Fruit fly (Drosophila melanogaster): ENCODE data around the gene brat.

brat gene

DNA sequence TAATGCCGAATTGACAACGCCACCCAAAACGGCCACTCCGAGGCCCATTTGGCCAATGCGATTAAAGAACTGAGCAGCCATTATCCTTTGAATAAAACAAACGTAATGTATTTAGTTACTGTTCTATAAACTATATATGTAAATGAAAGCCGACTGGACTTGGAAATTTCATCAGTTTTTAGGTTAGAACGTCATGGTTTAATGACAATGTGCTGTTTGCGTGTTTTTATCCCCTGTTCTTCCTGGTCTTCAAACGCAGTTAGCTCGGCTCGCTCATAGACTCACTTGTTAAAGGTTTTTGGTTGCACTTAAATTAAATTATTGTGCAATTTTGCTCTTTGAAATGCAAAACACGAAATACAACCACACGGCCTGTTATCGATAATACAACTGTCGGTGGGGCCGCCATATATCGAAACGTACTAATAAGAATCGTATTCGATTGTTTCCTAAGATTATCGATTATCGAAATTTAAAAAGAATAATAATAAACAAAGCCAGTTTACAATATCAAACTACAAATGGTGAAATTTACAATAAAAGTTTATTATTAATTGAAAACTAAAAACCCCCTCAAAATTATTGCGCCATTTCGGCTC lies 10.0 kb upstream of the brat start, which contains the start of gene Phb1:
Gene Phb1, minus strand, starts transcription at position 398 of the 599 bp plus-strand sequence.
- TF ChIP-seq Ets98B (GFP tag; IDR thresholded peaks at IDR 0.05) (no peak), CG14655 (GFP tag; optimal IDR thresholded peaks at IDR 0.05) (no peak), CG32121 (GFP tag; IDR thresholded peaks at IDR 0.05) (no peak), CG12605 (GFP tag; IDR thresholded peaks at IDR 0.05) (no peak), gl (tag; optimal IDR thresholded peaks at IDR 0.05) (no peak), CG17806 (tag; optimal IDR thresholded peaks at IDR 0.05) (no peak), fd96Ca (GFP tag; IDR thresholded peaks at IDR 0.05) (no peak), CG9948 (tag; optimal IDR thresholded peaks at IDR 0.05) (no peak), Pif1A (GFP tag; optimal IDR thresholded peaks at IDR 0.05) (no peak), CG4496 (GFP tag; IDR thresholded peaks at IDR 0.05) (no peak), Snoo (tag; optimal IDR thresholded peaks at IDR 0.05) (no peak), CG8159 (tag; optimal IDR thresholded peaks at IDR 0.05) (no peak), Pif1B (GFP tag; optimal IDR thresholded peaks at IDR 0.05) (no peak), rn (GFP tag; IDR thresholded peaks at IDR 0.05) (no peak), EcR (GFP tag; optimal IDR thresholded peaks at IDR 0.05) (no peak), CG15710 (tag; optimal IDR thresholded peaks at IDR 0.05) (no peak), CG34367 (tag; optimal IDR thresholded peaks at IDR 0.05) (no peak), D1 (tag; optimal IDR thresholded peaks at IDR 0.05) (no peak), CG8301 (tag; optimal IDR thresholded peaks at IDR 0.05) (no peak), CG13204 (GFP tag; optimal IDR thresholded peaks at IDR 0.05) (no peak)

DNA sequence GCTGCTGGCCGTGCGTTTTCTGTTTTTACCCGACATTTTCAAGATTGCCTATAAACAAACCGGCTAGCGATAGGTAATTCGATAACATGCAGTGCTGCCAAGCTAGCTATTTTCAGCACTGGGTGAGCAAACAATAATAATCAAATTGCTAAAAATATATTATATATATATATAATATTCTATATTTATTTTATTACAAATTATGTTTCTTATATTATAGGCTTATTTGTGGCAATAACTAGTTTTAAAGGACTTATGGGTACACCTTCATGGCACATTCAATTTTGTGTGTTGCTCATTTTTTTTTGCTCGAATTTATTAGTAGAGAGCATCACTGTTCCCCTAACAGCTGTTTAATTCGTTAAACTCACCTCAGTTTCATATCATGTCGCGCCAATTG lies 6.7 kb upstream of the brat start:
- TF ChIP-seq CG9948 (tag; optimal IDR thresholded peaks at IDR 0.05) (peak; percentile 29), rn (GFP tag; IDR thresholded peaks at IDR 0.05) (no peak), Pif1B (GFP tag; optimal IDR thresholded peaks at IDR 0.05) (no peak), CG13204 (GFP tag; optimal IDR thresholded peaks at IDR 0.05) (no peak), CG8159 (tag; optimal IDR thresholded peaks at IDR 0.05) (peak; percentile 63), D1 (tag; optimal IDR thresholded peaks at IDR 0.05) (no peak), CG32121 (GFP tag; IDR thresholded peaks at IDR 0.05) (0 out of 2 replicates have a peak, but pooled peaks have one; percentile 28), gl (tag; optimal IDR thresholded peaks at IDR 0.05) (no peak), CG10348 (GFP tag; IDR thresholded peaks at IDR 0.05) (no peak), CG12605 (GFP tag; IDR thresholded peaks at IDR 0.05) (no peak), CG34367 (tag; optimal IDR thresholded peaks at IDR 0.05) (peak; percentile 38), CG17806 (tag; optimal IDR thresholded peaks at IDR 0.05) (peak; percentile 38), CG14655 (GFP tag; optimal IDR thresholded peaks at IDR 0.05) (no peak), EcR (GFP tag; optimal IDR thresholded peaks at IDR 0.05) (no peak), fd96Ca (GFP tag; IDR thresholded peaks at IDR 0.05) (no peak), Pif1A (GFP tag; optimal IDR thresholded peaks at IDR 0.05) (no peak), Snoo (tag; optimal IDR thresholded peaks at IDR 0.05) (peak; percentile 64), CG4496 (GFP tag; IDR thresholded peaks at IDR 0.05) (no peak), CG8301 (tag; optimal IDR thresholded peaks at IDR 0.05) (no peak), Ets98B (GFP tag; IDR thresholded peaks at IDR 0.05) (no peak; the same call in 1 of the 2 replicates), CG15710 (tag; optimal IDR thresholded peaks at IDR 0.05) (peak; percentile 72)

DNA sequence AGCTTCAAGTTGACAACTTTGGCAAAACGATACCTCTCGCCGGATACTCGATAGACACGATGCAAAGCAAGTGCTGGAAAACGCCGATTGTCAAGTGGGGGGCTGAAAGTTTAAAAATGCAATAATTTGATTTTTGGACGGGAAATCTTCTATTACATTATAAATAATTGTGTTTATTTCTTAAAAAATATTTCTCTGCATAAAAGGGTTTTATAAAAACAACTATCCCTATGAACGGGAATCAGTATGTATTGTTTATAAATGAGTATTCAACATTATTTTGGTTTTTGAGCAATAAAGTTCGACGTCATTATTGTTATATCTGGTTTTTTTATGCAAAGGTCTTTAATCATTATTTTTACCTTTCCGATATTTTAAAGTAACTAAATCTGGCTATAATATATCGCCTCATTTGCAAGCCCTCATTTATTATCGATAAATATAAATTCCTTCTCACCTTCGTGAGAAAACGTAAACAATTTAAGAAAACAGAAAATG lies 1.7 kb upstream of the brat start, which contains the start of the genes AsnRS and DCTN6-p27:
Gene AsnRS, minus strand, starts transcription at position 50 of the 498 bp plus-strand sequence.
Gene DCTN6-p27, plus strand, starts transcription at position 419 of the 498 bp plus-strand sequence.
- TF ChIP-seq Pif1A (GFP tag; optimal IDR thresholded peaks at IDR 0.05) (no peak), rn (GFP tag; IDR thresholded peaks at IDR 0.05) (no peak), Ets98B (GFP tag; IDR thresholded peaks at IDR 0.05) (peak; percentile 45), CG9948 (tag; optimal IDR thresholded peaks at IDR 0.05) (peak; percentile 25), CG17806 (tag; optimal IDR thresholded peaks at IDR 0.05) (peak; percentile 33), CG12605 (GFP tag; IDR thresholded peaks at IDR 0.05) (no peak), Pif1B (GFP tag; optimal IDR thresholded peaks at IDR 0.05) (no peak), CG8301 (tag; optimal IDR thresholded peaks at IDR 0.05) (no peak), CG14655 (GFP tag; optimal IDR thresholded peaks at IDR 0.05) (no peak), CG32121 (GFP tag; IDR thresholded peaks at IDR 0.05) (no peak; the same call in 1 of the 2 replicates), CG8159 (tag; optimal IDR thresholded peaks at IDR 0.05) (peak; percentile 51), CG15710 (tag; optimal IDR thresholded peaks at IDR 0.05) (peak; percentile 41), Snoo (tag; optimal IDR thresholded peaks at IDR 0.05) (peak; percentile 61), fd96Ca (GFP tag; IDR thresholded peaks at IDR 0.05) (no peak), CG13204 (GFP tag; optimal IDR thresholded peaks at IDR 0.05) (no peak), EcR (GFP tag; optimal IDR thresholded peaks at IDR 0.05) (no peak), gl (tag; optimal IDR thresholded peaks at IDR 0.05) (no peak), CG10348 (GFP tag; IDR thresholded peaks at IDR 0.05) (no peak), CG4496 (GFP tag; IDR thresholded peaks at IDR 0.05) (peak; percentile 70; the same call in 2 of the 3 replicates), D1 (tag; optimal IDR thresholded peaks at IDR 0.05) (no peak), CG34367 (tag; optimal IDR thresholded peaks at IDR 0.05) (no peak)

DNA sequence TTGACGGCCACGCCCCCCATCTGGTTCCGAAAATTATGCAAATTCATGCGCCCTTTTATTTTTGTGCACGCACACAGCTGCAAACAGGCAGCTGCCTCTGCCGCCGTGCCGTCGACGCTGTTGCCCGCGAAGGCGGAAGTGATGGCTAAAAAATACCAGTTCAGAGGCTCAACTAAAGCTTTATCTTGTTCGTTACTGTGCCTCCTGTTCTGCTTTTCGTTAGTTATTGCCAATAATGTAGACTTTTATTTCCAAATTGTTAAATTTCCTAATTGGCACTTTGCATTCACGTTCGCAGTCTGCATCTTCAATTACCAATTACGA lies 712 bp downstream of the brat start:
- TF ChIP-seq CG15710 (tag; optimal IDR thresholded peaks at IDR 0.05), result no peak
- no peak for TF ChIP-seq fd96Ca (GFP tag; IDR thresholded peaks at IDR 0.05)
- no peak for TF ChIP-seq D1 (tag; optimal IDR thresholded peaks at IDR 0.05)
- no peak for TF ChIP-seq CG9948 (tag; optimal IDR thresholded peaks at IDR 0.05)
- no peak for TF ChIP-seq CG8301 (tag; optimal IDR thresholded peaks at IDR 0.05)
- no peak for TF ChIP-seq CG4496 (GFP tag; IDR thresholded peaks at IDR 0.05)
- TF ChIP-seq CG34367 (tag; optimal IDR thresholded peaks at IDR 0.05), result no peak
- no peak for TF ChIP-seq CG14655 (GFP tag; optimal IDR thresholded peaks at IDR 0.05)
- TF ChIP-seq CG8159 (tag; optimal IDR thresholded peaks at IDR 0.05), result no peak
- no peak for TF ChIP-seq CG13204 (GFP tag; optimal IDR thresholded peaks at IDR 0.05)
- TF ChIP-seq gl (tag; optimal IDR thresholded peaks at IDR 0.05), result no peak
- TF ChIP-seq EcR (GFP tag; optimal IDR thresholded peaks at IDR 0.05), result no peak

DNA sequence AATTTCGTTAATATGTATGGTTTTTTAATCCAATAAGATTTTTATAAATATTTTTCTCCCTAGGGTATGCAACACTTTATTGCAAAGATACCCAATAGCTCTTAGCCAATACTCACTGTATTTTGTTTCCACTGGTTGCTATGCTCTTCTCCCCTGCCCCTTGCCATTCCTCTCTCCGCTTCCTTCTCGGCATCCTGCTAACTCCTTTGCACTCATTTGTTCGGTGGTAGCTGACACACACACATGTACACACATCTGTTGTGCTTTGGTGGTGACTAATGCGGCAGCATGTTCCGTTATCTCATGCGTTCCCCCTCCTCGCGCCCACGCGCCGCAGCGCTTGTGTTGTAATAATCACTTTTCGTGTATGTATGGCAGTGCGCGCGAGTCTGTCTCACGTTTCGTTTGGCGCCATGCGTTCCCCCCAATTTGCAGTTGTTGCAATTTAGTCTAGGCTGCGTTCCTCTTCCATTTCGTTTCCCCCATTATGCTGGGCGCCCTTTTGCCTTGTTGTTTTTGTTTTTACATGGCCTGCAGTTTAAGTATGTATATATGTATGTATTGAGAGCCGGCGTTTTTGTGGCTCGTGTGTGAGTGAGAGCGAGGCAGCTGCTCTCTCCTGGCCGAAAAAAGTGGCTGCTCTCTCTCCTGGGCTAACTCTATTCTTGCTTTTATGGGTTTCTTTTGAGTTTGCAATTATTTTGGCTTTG lies 1.4 kb downstream of the brat start, which contains the start of gene Polr1D:
Gene Polr1D, minus strand, starts transcription at position 420 of the 710 bp plus-strand sequence.
- peak; percentile 17 for TF ChIP-seq CG34367 (tag; optimal IDR thresholded peaks at IDR 0.05)
- no peak for TF ChIP-seq Snoo (tag; optimal IDR thresholded peaks at IDR 0.05)
- TF ChIP-seq CG8301 (tag; optimal IDR thresholded peaks at IDR 0.05), result peak; percentile 31
- no peak for TF ChIP-seq Pif1B (GFP tag; optimal IDR thresholded peaks at IDR 0.05)
- peak; percentile 94 for TF ChIP-seq EcR (GFP tag; optimal IDR thresholded peaks at IDR 0.05)
- peak; percentile 4 for TF ChIP-seq Pif1A (GFP tag; optimal IDR thresholded peaks at IDR 0.05)
- TF ChIP-seq D1 (tag; optimal IDR thresholded peaks at IDR 0.05), result no peak
- no peak for TF ChIP-seq CG17806 (tag; optimal IDR thresholded peaks at IDR 0.05)
- peak; percentile 14 for TF ChIP-seq CG9948 (tag; optimal IDR thresholded peaks at IDR 0.05)
- TF ChIP-seq CG15710 (tag; optimal IDR thresholded peaks at IDR 0.05), result peak; percentile 41
- peak; percentile 45; the same call in 1 of the 2 replicates for TF ChIP-seq CG12605 (GFP tag; IDR thresholded peaks at IDR 0.05)
- peak; percentile 84 for TF ChIP-seq CG13204 (GFP tag; optimal IDR thresholded peaks at IDR 0.05)
- TF ChIP-seq CG4496 (GFP tag; IDR thresholded peaks at IDR 0.05), result peak; percentile 43; the same call in 2 of the 3 replicates
- peak; percentile 40 for TF ChIP-seq Ets98B (GFP tag; IDR thresholded peaks at IDR 0.05)
- no peak for TF ChIP-seq gl (tag; optimal IDR thresholded peaks at IDR 0.05)
- TF ChIP-seq CG8159 (tag; optimal IDR thresholded peaks at IDR 0.05), result peak; percentile 62
- peak; percentile 23; the same call in 1 of the 3 replicates for TF ChIP-seq fd96Ca (GFP tag; IDR thresholded peaks at IDR 0.05)
- TF ChIP-seq rn (GFP tag; IDR thresholded peaks at IDR 0.05), result no peak
- TF ChIP-seq CG10348 (GFP tag; IDR thresholded peaks at IDR 0.05), result no peak

Measured in whole organism, pupa.